Fruit fly (Drosophila melanogaster) S2 (cell line): ENCODE data around the gene LysE.

Experiments used
- CG8478 ChIP-seq: fragments of >200 bp; optimal IDR thresholded peaks from 2 replicates; lab custom pipeline; 2018
- CTCF ChIP-seq, 2 experiments: fragments of >200 bp; optimal IDR thresholded peaks; 2 replicates each; lab custom pipeline; 2018

dm6 chr3L:1227303-1227797, 14.7 kb downstream of the LysE start, which contains the start of gene LysS:
- TF ChIP-seq CTCF (optimal IDR thresholded peaks at IDR 0.05; lab: Kevin White, UChicago): no peak
- TF ChIP-seq CG8478 (lab: Kevin White, UChicago): no peak
